Fruit fly (Drosophila melanogaster): ENCODE results near the gene CG15412.

The CG15412 gene

DNA sequence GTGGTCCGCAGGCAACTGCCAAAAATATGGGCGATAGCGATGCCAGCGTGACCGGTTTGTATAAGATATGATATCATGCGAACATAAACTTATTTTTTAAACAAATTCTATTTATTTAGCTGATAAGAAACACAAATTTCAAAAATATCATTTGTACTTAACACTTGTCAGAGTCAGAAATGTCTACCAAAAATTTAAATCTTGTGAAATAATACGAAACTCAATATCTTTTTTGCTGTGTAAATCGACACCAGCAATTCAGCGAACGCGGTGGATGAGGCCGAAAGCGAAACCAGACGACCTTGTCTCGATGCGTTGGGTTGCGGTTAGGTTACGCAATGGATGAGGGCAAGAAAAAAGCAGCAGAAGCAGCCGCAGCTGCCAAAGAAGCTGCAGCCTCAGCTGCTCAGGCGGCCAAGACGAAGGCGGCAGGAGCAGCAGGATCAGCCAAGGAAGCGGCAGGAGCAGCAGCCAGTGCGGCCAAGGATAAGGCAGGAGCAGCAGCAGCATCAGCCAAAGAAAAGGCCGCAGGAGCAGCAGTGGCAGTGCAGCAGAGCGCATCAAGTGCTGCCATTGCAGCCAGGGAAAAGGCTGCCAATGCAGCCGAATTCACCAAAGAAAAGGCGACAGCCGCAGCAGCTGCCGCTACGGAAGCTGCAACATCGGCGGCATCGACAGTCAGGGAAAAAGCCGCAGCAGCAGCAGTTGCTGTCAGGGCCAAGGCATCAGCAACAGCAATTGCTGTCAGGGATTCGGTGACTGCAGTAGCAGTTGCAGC is 41.2 kb upstream of the CG15412 start, which contains the start of gene CG31952 (continued):
- TF ChIP-seq Hr4 (GFP tag; optimal IDR thresholded peaks at IDR 0.05), result peak; percentile 22
- peak; percentile 26 for TF ChIP-seq Sox15 (GFP tag; optimal IDR thresholded peaks at IDR 0.05)
- TF ChIP-seq Hr38 (GFP tag; optimal IDR thresholded peaks at IDR 0.05), result no peak
- TF ChIP-seq Eip78C (GFP tag), result peak; percentile 91
- TF ChIP-seq net (GFP tag; optimal IDR thresholded peaks at IDR 0.05), result peak; percentile 51
- TF ChIP-seq Ets96B (tag; optimal IDR thresholded peaks at IDR 0.05), result peak; percentile 35
- no peak for TF ChIP-seq CG16779 (tag; optimal IDR thresholded peaks at IDR 0.05)
- TF ChIP-seq CG8119 (GFP tag; IDR thresholded peaks at IDR 0.05), result 0 out of 3 replicates have a peak, but pooled peaks have one; percentile 14
- TF ChIP-seq CG8319 (GFP tag; optimal IDR thresholded peaks at IDR 0.05), result no peak
- no peak for TF ChIP-seq CG9139 (GFP tag; optimal IDR thresholded peaks at IDR 0.05)
- TF ChIP-seq Eip75B (GFP tag; optimal IDR thresholded peaks at IDR 0.05), result peak; percentile 48

DNA sequence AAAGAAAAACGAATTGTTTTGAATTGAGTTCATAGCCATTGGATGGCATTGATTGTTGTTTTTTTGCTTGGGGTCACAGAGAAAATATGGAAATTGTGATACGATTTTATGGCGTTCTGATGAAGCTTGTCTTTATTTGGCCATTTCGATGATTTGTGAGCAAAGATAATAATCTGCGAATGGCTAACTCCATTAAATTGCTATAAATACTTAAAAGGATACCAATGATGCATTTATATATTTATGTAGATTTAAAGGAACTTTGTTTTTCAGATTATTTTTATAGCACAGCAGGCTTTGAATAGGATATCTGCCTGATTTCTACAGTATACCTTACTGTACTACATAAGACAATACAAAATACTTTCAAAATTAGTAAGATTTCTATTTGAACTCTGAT is 34.7 kb upstream of the CG15412 start, which contains the start of gene CG8840:
CG8840 (plus strand) TSS at position 301 of the 400 bp plus-strand sequence.
- no peak for TF ChIP-seq CG32006 (GFP tag; optimal IDR thresholded peaks at IDR 0.05)
- TF ChIP-seq Eip75B (GFP tag; optimal IDR thresholded peaks at IDR 0.05), result no peak

DNA sequence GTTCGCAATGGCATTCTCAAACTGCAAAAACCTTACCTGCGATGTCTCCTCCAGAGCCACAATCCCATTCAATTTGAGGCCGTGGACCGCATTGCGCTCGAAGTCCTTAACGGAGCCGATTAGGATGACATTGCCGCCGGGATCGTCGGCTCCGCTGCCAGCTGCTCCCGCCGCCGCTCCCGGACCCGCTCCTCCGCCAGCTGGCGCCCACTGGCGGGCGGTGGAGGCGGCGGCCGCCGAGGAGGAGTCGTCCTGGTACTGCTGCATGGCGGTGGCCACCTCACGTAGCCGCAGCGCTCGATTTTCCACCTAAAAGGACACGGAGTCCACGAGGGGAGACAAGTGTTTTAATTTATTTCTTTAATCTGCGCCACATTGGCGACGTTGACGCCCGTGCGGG is 32.2 kb upstream of the CG15412 start:
- TF ChIP-seq vri (GFP tag; optimal IDR thresholded peaks at IDR 0.05) (no peak), CG9139 (GFP tag; optimal IDR thresholded peaks at IDR 0.05) (no peak), fd85E (GFP tag; optimal IDR thresholded peaks at IDR 0.05) (no peak), CG11762 (GFP tag; optimal IDR thresholded peaks at IDR 0.05; ENCODE audit: insufficient read depth) (no peak), dac (GFP tag; optimal IDR thresholded peaks at IDR 0.05) (no peak), CG31627 (GFP tag; optimal IDR thresholded peaks at IDR 0.05) (no peak), topi (GFP tag; optimal IDR thresholded peaks at IDR 0.05) (no peak), Hr39 (GFP tag; optimal IDR thresholded peaks at IDR 0.05) (no peak)

DNA sequence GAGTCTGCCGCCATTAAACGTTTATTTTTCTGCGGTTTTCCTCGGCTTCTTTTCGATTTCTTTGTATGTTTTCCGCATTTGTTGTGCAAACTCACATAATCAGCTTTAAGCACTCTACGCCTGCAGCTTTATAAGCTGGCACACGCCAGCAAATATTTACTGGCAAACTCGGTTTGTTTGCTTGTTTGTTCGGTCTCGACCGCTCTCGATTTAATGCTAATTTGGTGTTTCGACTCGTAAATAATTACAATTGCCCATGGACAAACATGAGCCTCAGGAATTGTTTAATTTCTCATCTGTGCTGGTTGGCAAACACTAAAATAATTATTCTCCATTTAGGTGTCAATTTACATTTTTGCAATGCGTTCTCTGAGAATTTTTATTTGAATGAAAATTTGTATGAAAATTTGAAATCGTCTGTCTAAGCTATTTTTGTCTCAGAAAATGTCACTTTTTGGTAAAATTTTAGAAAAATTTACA is 22.1 kb upstream of the CG15412 start, which contains the start of gene CG34175:
CG34175 (plus strand) TSS at position 430 of the 480 bp plus-strand sequence.
- no peak for TF ChIP-seq Eip93F (GFP tag; optimal IDR thresholded peaks at IDR 0.05)
- TF ChIP-seq Ets21C (GFP tag; optimal IDR thresholded peaks at IDR 0.05), result no peak
- no peak for TF ChIP-seq CG4318 (GFP tag; optimal IDR thresholded peaks at IDR 0.05)
- TF ChIP-seq CG6854 (GFP tag; optimal IDR thresholded peaks at IDR 0.05), result no peak
- TF ChIP-seq CG6808 (GFP tag; optimal IDR thresholded peaks at IDR 0.05), result no peak
- TF ChIP-seq Smox (GFP tag; optimal IDR thresholded peaks at IDR 0.05), result no peak
- no peak for TF ChIP-seq ss (GFP tag; optimal IDR thresholded peaks at IDR 0.05)
- no peak for TF ChIP-seq Sox14 (GFP tag; optimal IDR thresholded peaks at IDR 0.05)
- TF ChIP-seq Hr4 (GFP tag; optimal IDR thresholded peaks at IDR 0.05), result no peak
- no peak for TF ChIP-seq vri (GFP tag; optimal IDR thresholded peaks at IDR 0.05)

DNA sequence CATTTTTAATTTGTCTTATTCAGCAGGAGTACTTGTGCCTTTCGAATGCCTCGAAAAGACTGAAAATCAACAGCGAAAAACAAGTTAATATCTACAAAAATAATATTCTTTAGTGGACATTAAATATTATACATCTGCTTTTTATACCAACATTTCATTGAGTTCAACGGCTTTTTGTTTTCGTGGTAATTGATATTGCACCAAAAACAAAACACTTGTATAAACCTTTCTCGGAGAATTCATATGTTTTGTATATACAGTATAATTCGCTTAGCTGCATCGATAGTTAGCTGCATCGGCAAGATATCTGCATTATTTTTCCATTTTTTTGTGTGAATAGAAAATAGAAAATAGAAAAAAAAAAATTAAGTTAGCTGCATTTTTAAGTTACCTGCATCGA is 12.9 kb upstream of the CG15412 start, which contains the start of gene CG42460:
CG42460 (minus strand) TSS at position 101 of the 400 bp plus-strand sequence.
- peak; percentile 13 for TF ChIP-seq svp (GFP tag)

DNA sequence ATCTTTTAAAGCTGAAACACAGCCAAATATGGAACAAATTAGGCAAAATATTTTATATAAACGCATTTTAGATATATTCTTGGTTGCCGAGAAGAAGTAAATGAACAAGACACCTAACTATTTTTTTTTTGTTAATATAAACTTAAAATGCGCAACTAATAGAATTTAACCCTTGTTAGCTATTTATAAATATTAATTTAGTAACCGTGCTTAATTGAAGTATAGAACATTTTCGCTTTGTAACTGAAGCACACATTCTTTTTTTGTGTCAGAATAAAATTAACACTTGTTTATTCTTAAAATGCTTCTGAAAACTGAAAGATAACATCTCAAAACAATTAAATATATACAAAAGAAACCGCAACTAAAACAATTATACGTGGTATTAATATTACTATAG is 12.1 kb upstream of the CG15412 start, which contains the start of gene Sfp23F:
Sfp23F (minus strand) TSS at position 101 of the 400 bp plus-strand sequence.
- TF ChIP-seq Ets21C (GFP tag; optimal IDR thresholded peaks at IDR 0.05) (no peak), Hr39 (GFP tag; optimal IDR thresholded peaks at IDR 0.05) (no peak), CG3032 (tag; optimal IDR thresholded peaks at IDR 0.05) (no peak), CG10631 (GFP tag; optimal IDR thresholded peaks at IDR 0.05) (no peak)
